Worm (Caenorhabditis elegans) whole organism, young adult: ENCODE data around the gene K03B8.6.

Experiments
- B0336.3 ChIP-seq: fragments of 200-800 bp; sonication (Bioruptor generic); IDR thresholded peaks from 2 replicates; pipeline ENCODE4 v1.3.6; 2022; ENCODE audit warnings: missing genetic modification characterization, missing compliant biosample characterization
- C17E4.6 ChIP-seq: fragments of 200-800 bp; sonication (Bioruptor generic); IDR thresholded peaks from 2 replicates; pipeline ENCODE4 v1.3.6; 2022; ENCODE audit warnings: missing genetic modification reagents, missing genetic modification characterization, missing compliant biosample characterization
- F22D6.2 ChIP-seq: sonication (generic microtip); optimal IDR thresholded peaks from 2 replicates; lab custom pipeline; 2016; ENCODE audit warnings: mild to moderate bottlenecking, missing genetic modification characterization, missing compliant biosample characterization
- F33H1.4 ChIP-seq: fragments of 200-800 bp; sonication (Bioruptor generic); IDR thresholded peaks from 2 replicates; pipeline ENCODE4 v1.3.6; 2022; ENCODE audit warnings: missing genetic modification reagents, missing genetic modification characterization, missing compliant biosample characterization
- F52B5.7 ChIP-seq: sonication (generic microtip); optimal IDR thresholded peaks from 2 replicates; lab custom pipeline; 2016; ENCODE audit warnings: mild to moderate bottlenecking, missing genetic modification characterization, missing compliant biosample characterization
- F57C9.4 ChIP-seq: sonication (generic microtip); optimal IDR thresholded peaks from 2 replicates; lab custom pipeline; 2017; ENCODE audit warnings: mild to moderate bottlenecking, missing genetic modification characterization, missing compliant biosample characterization
- T07F8.4 ChIP-seq: sonication (generic microtip); optimal IDR thresholded peaks from 2 replicates; lab custom pipeline; 2016; ENCODE audit warnings: mild to moderate bottlenecking, missing genetic modification characterization, moderate library complexity, missing compliant biosample characterization
- Y53F4B.3 ChIP-seq: fragments of 200-800 bp; sonication (Bioruptor generic); IDR thresholded peaks from 2 replicates; pipeline ENCODE4 v1.3.6; 2022; ENCODE audit warnings: missing genetic modification reagents, missing genetic modification characterization, missing compliant biosample characterization
- Y56A3A.18 ChIP-seq: fragments of 200-800 bp; sonication (Bioruptor generic); IDR thresholded peaks from 2 replicates; pipeline ENCODE4 v1.3.6; 2022; ENCODE audit warnings: missing genetic modification reagents, missing genetic modification characterization, missing compliant biosample characterization
- ZK185.1 ChIP-seq: sonication (generic microtip); optimal IDR thresholded peaks from 2 replicates; lab custom pipeline; 2016; ENCODE audit warnings: mild to moderate bottlenecking, missing genetic modification characterization, missing compliant biosample characterization; ENCODE audit not compliant: poor library complexity, severe bottlenecking
- aptf-2 ChIP-seq: fragments of 200-800 bp; sonication (Bioruptor generic); conservative IDR thresholded peaks from 2 replicates; pipeline ENCODE4 v1.3.6; 2022; ENCODE audit warnings: missing genetic modification reagents, missing genetic modification characterization, missing compliant biosample characterization
- aptf-3 ChIP-seq: fragments of 200-800 bp; sonication (Bioruptor generic); IDR thresholded peaks from 2 replicates; pipeline ENCODE4 v1.3.6; 2022; ENCODE audit warnings: missing genetic modification characterization, missing compliant biosample characterization
- athp-1 ChIP-seq: sonication (generic microtip); optimal IDR thresholded peaks from 2 replicates; lab custom pipeline; 2017; ENCODE audit warnings: mild to moderate bottlenecking, missing genetic modification characterization, missing compliant biosample characterization
- attf-5 ChIP-seq: fragments of 200-800 bp; sonication (Bioruptor generic); optimal IDR thresholded peaks from 2 replicates; lab custom pipeline; 2018; ENCODE audit warnings: mild to moderate bottlenecking, missing genetic modification characterization, missing compliant biosample characterization
- cebp-2 ChIP-seq: fragments of 200-800 bp; sonication (Bioruptor generic); IDR thresholded peaks from 2 replicates; pipeline ENCODE4 v1.3.6; 2022; ENCODE audit warnings: missing genetic modification characterization, missing compliant biosample characterization
- dox-1 ChIP-seq: fragments of 200-800 bp; sonication (Bioruptor generic); IDR thresholded peaks from 2 replicates; pipeline ENCODE4 v1.3.6; 2022; ENCODE audit warnings: missing genetic modification reagents, missing genetic modification characterization, missing compliant biosample characterization
- egl-44 ChIP-seq: fragments of 200-800 bp; sonication (Bioruptor generic); IDR thresholded peaks from 2 replicates; pipeline ENCODE4 v1.3.6; 2022; ENCODE audit warnings: missing genetic modification reagents, missing genetic modification characterization, missing compliant biosample characterization
- egrh-3 ChIP-seq: fragments of 200-800 bp; sonication (Bioruptor generic); IDR thresholded peaks from 2 replicates; pipeline ENCODE4 v1.3.6; 2022; ENCODE audit warnings: missing genetic modification reagents, missing genetic modification characterization, missing compliant biosample characterization
- hmg-20 ChIP-seq: fragments of 200-800 bp; sonication (Bioruptor generic); IDR thresholded peaks from 2 replicates; pipeline ENCODE4 v1.3.6; 2022; ENCODE audit warnings: missing genetic modification reagents, missing genetic modification characterization, missing compliant biosample characterization
- lag-1 ChIP-seq: fragments of 200-800 bp; sonication (Bioruptor generic); IDR thresholded peaks from 2 replicates; pipeline ENCODE4 v1.3.6; 2022; ENCODE audit warnings: missing genetic modification reagents, missing genetic modification characterization, missing compliant biosample characterization
- lin-54 ChIP-seq: fragments of 200-800 bp; sonication (Bioruptor generic); optimal IDR thresholded peaks from 2 replicates; lab custom pipeline; 2018; ENCODE audit warnings: mild to moderate bottlenecking, missing genetic modification characterization, missing compliant biosample characterization
- lir-1 ChIP-seq: fragments of 200-800 bp; sonication (Bioruptor generic); conservative IDR thresholded peaks from 2 replicates; pipeline ENCODE4 v1.3.6; 2022; ENCODE audit warnings: missing genetic modification reagents, missing genetic modification characterization, missing compliant biosample characterization
- lsl-1 ChIP-seq: fragments of 200-800 bp; sonication (Bioruptor generic); optimal IDR thresholded peaks from 2 replicates; lab custom pipeline; 2018; ENCODE audit warnings: mild to moderate bottlenecking, missing genetic modification characterization, moderate library complexity, missing compliant biosample characterization
- madf-10 ChIP-seq: sonication (generic microtip); optimal IDR thresholded peaks from 2 replicates; lab custom pipeline; 2016; ENCODE audit warnings: mild to moderate bottlenecking, missing genetic modification characterization, missing compliant biosample characterization
- madf-8 ChIP-seq: fragments of 200-800 bp; sonication (Bioruptor generic); conservative IDR thresholded peaks from 2 replicates; pipeline ENCODE4 v1.3.6; 2022; ENCODE audit warnings: missing genetic modification reagents, missing genetic modification characterization, missing compliant biosample characterization
- nfya-2 ChIP-seq: fragments of 200-800 bp; sonication (Bioruptor generic); IDR thresholded peaks from 2 replicates; pipeline ENCODE4 v1.3.6; 2022; ENCODE audit warnings: missing genetic modification reagents, missing genetic modification characterization, missing compliant biosample characterization
- nhr-80 ChIP-seq: sonication (generic microtip); optimal IDR thresholded peaks from 2 replicates; lab custom pipeline; 2016; ENCODE audit warnings: missing genetic modification characterization, missing compliant biosample characterization
- snpc-3.4 ChIP-seq: sonication (generic microtip); optimal IDR thresholded peaks from 2 replicates; lab custom pipeline; 2017; ENCODE audit warnings: missing genetic modification characterization, mild to moderate bottlenecking, missing compliant biosample characterization, antibody characterized with exemption, moderate library complexity, missing genotype, missing genetic modification reagents
- tlf-1 ChIP-seq: fragments of 200-800 bp; sonication (Bioruptor generic); optimal IDR thresholded peaks from 2 replicates; lab custom pipeline; 2018; ENCODE audit warnings: mild to moderate bottlenecking, missing genetic modification characterization, missing compliant biosample characterization
- zfh-2 ChIP-seq: fragments of 200-800 bp; sonication (Bioruptor generic); conservative IDR thresholded peaks from 2 replicates; pipeline ENCODE4 v1.3.6; 2022; ENCODE audit warnings: missing genetic modification reagents, missing genetic modification characterization, missing compliant biosample characterization
- zim-3 ChIP-seq: sonication (generic microtip); optimal IDR thresholded peaks from 2 replicates; lab custom pipeline; 2017; ENCODE audit warnings: mild to moderate bottlenecking, missing genetic modification characterization, moderate library complexity, missing compliant biosample characterization
- ztf-22 ChIP-seq: fragments of 200-800 bp; sonication (Bioruptor generic); optimal IDR thresholded peaks from 2 replicates; lab custom pipeline; 2018; ENCODE audit warnings: mild to moderate bottlenecking, missing genetic modification characterization, moderate library complexity, missing compliant biosample characterization

K03B8.6 gene

ce11 chrV:11443503-11443902, 36.1 kb downstream of the K03B8.6 start, which contains the start of gene F57B7.2:
Gene F57B7.2 (minus strand): TSS chrV:11443603.
- no peak for TF ChIP-seq zfh-2 (GFP tag; lab: Robert Waterston, UW)
- TF ChIP-seq ZK185.1 (tag; lab: Kevin White, UChicago), result no peak
- TF ChIP-seq F22D6.2 (tag; lab: Kevin White, UChicago), result no peak

ce11 chrV:11445375-11445774, 38.0 kb downstream of the K03B8.6 start:
- TF ChIP-seq zfh-2 (GFP tag; lab: Robert Waterston, UW) (peak; percentile 82), cebp-2 (0 out of 2 replicates have a peak, but pooled peaks have one; percentile 37), lin-54 (no peak), madf-10 (tag; lab: Kevin White, UChicago) (peak; percentile 33), attf-5 (GFP tag; lab: Kevin White, UChicago) (no peak), ztf-22 (GFP tag; lab: Kevin White, UChicago) (no peak)

ce11 chrV:11446297-11446696, 38.9 kb downstream of the K03B8.6 start, which contains the start of gene mig-17:
Gene mig-17 (plus strand): TSS chrV:11446685.
- TF ChIP-seq F57C9.4 (tag; lab: Kevin White, UChicago) (no peak), athp-1 (no peak), madf-10 (tag; lab: Kevin White, UChicago) (no peak)

ce11 chrV:11449404-11449803, 42.0 kb downstream of the K03B8.6 start:
- TF ChIP-seq lir-1 (GFP tag; lab: Robert Waterston, UW), result no peak
- no peak for TF ChIP-seq dox-1 (GFP tag; lab: Robert Waterston, UW)
- TF ChIP-seq zfh-2 (GFP tag; lab: Robert Waterston, UW), result peak; percentile 93
- peak; percentile 81 for TF ChIP-seq egrh-3 (GFP tag; lab: Robert Waterston, UW)
- TF ChIP-seq egl-44 (GFP tag; lab: Robert Waterston, UW), result no peak
- no peak for TF ChIP-seq aptf-2 (GFP tag; lab: Robert Waterston, UW)
- TF ChIP-seq nhr-80 (tag; lab: Kevin White, UChicago), result no peak
- TF ChIP-seq F33H1.4 (GFP tag; lab: Robert Waterston, UW), result no peak
- no peak for TF ChIP-seq Y56A3A.18
- TF ChIP-seq nfya-2 (GFP tag; lab: Robert Waterston, UW), result no peak
- TF ChIP-seq Y53F4B.3, result no peak
- no peak for TF ChIP-seq T07F8.4 (tag; lab: Kevin White, UChicago)
- no peak for TF ChIP-seq aptf-3 (GFP tag; lab: Robert Waterston, UW)
- no peak for TF ChIP-seq athp-1
- TF ChIP-seq lsl-1, result no peak
- TF ChIP-seq C17E4.6, result no peak
- TF ChIP-seq madf-8 (GFP tag; lab: Robert Waterston, UW), result no peak

ce11 chrV:11450257-11450656, 42.9 kb downstream of the K03B8.6 start, which contains the start of gene col-156:
Gene col-156 (minus strand): TSS chrV:11450357.
- no peak for TF ChIP-seq F52B5.7 (tag; lab: Kevin White, UChicago)
- no peak for TF ChIP-seq tlf-1 (GFP tag; lab: Kevin White, UChicago)
- no peak for TF ChIP-seq snpc-3.4 (tag; lab: Kevin White, UChicago)
- no peak for TF ChIP-seq lag-1 (GFP tag; lab: Robert Waterston, UW)
- no peak for TF ChIP-seq zim-3
- TF ChIP-seq B0336.3, result no peak
- TF ChIP-seq F33H1.4 (GFP tag; lab: Robert Waterston, UW), result no peak
- no peak for TF ChIP-seq hmg-20
- TF ChIP-seq lsl-1, result no peak
